Worm (Caenorhabditis elegans): ENCODE data around the gene ZK1073.1.

ZK1073.1 gene

DNA sequence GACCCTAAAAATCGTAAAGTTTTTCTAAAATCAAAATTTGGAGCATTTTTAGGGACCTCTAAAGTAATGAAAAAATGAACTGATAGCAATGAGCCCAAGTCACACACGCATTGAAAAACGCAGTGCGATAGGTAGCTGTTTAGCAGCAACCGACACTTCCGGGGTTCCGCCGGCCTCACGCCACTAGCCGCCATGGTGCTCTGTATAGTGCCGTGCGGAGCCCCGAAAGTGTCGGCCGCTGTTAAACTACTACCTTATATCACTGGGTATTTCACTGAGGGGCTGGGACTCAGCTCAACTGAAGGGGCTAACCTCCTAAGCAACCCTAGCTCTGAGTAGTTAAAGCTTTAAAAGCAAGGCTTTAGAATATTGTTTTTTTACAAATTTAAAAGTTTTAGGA is 29.4 kb downstream of the ZK1073.1 start:
- TF ChIP-seq ztf-29 (GFP tag; IDR thresholded peaks at IDR 0.05) (no peak), klf-2 (GFP tag; conservative IDR thresholded peaks at IDR 0.05) (no peak), ref-1 (GFP tag; conservative IDR thresholded peaks at IDR 0.05) (no peak), cog-1 (tag; optimal IDR thresholded peaks at IDR 0.05) (no peak), med-1 (GFP tag; optimal IDR thresholded peaks at IDR 0.05; ENCODE audit: insufficient read depth) (no peak), flt-1 (GFP tag; IDR thresholded peaks at IDR 0.05) (no peak), T22C8.4 (GFP tag; IDR thresholded peaks at IDR 0.05) (no peak), ztf-23 (GFP tag; IDR thresholded peaks at IDR 0.05) (no peak), tab-1 (GFP tag; IDR thresholded peaks at IDR 0.05) (no peak)

- TF ChIP-seq ztf-23 (GFP tag; IDR thresholded peaks at IDR 0.05) = no peak
- no peak for TF ChIP-seq cog-1 (tag; optimal IDR thresholded peaks at IDR 0.05)
- no peak for TF ChIP-seq flt-1 (GFP tag; IDR thresholded peaks at IDR 0.05)
- no peak for TF ChIP-seq klf-2 (GFP tag; conservative IDR thresholded peaks at IDR 0.05)
- TF ChIP-seq tab-1 (GFP tag; IDR thresholded peaks at IDR 0.05) = no peak
- TF ChIP-seq med-1 (GFP tag; optimal IDR thresholded peaks at IDR 0.05; ENCODE audit: insufficient read depth) = no peak
- TF ChIP-seq T22C8.4 (GFP tag; IDR thresholded peaks at IDR 0.05) = no peak
- TF ChIP-seq ref-1 (GFP tag; conservative IDR thresholded peaks at IDR 0.05) = no peak
- TF ChIP-seq ztf-29 (GFP tag; IDR thresholded peaks at IDR 0.05) = no peak
Measured at ce11 chrX:16098104-16098638, 30.5 kb downstream of the ZK1073.1 start.

DNA sequence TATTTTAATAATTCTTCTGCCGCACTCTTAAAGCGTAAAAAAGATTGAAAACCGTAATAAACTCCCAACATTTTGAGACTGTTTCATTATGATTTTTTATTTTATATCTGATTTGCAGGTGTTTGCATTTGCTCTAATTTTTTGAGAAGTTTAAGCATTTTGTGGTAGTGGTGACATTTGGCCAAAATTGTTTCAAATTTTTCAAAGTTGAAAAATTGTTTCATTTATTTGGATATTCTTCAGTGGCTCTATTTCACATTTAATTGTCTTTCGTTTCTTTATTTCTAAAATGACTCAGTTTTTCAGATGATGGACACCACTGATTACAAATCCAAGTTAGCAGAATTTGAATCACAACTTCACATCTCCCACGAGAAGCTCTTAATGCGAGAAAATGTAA is 34.3 kb downstream of the ZK1073.1 start, which contains the start of gene C30F2.5:
Gene C30F2.5 (plus strand): TSS at position 301 of the 400 bp plus-strand sequence.
- TF ChIP-seq cog-1 (tag; optimal IDR thresholded peaks at IDR 0.05) (no peak), klf-2 (GFP tag; conservative IDR thresholded peaks at IDR 0.05) (no peak), ref-1 (GFP tag; conservative IDR thresholded peaks at IDR 0.05) (no peak)

ce11 chrX:16091166-16091565 is 37.5 kb downstream of the ZK1073.1 start:
- no peak for TF ChIP-seq T22C8.4 (GFP tag; IDR thresholded peaks at IDR 0.05)
- no peak for TF ChIP-seq tab-1 (GFP tag; IDR thresholded peaks at IDR 0.05)
- no peak for TF ChIP-seq ref-1 (GFP tag; conservative IDR thresholded peaks at IDR 0.05)
- TF ChIP-seq ztf-29 (GFP tag; IDR thresholded peaks at IDR 0.05) = no peak
- no peak for TF ChIP-seq cog-1 (tag; optimal IDR thresholded peaks at IDR 0.05)
- TF ChIP-seq klf-2 (GFP tag; conservative IDR thresholded peaks at IDR 0.05) = no peak

- TF ChIP-seq cog-1 (tag; optimal IDR thresholded peaks at IDR 0.05) (no peak), tab-1 (GFP tag; IDR thresholded peaks at IDR 0.05) (no peak), klf-2 (GFP tag; conservative IDR thresholded peaks at IDR 0.05) (no peak), T22C8.4 (GFP tag; IDR thresholded peaks at IDR 0.05) (no peak), ztf-23 (GFP tag; IDR thresholded peaks at IDR 0.05) (no peak), ref-1 (GFP tag; conservative IDR thresholded peaks at IDR 0.05) (no peak), ztf-29 (GFP tag; IDR thresholded peaks at IDR 0.05) (no peak), flt-1 (GFP tag; IDR thresholded peaks at IDR 0.05) (no peak), med-1 (GFP tag; optimal IDR thresholded peaks at IDR 0.05; ENCODE audit: insufficient read depth) (no peak)
Measured at ce11 chrX:16087842-16088241, 40.8 kb downstream of the ZK1073.1 start.

DNA sequence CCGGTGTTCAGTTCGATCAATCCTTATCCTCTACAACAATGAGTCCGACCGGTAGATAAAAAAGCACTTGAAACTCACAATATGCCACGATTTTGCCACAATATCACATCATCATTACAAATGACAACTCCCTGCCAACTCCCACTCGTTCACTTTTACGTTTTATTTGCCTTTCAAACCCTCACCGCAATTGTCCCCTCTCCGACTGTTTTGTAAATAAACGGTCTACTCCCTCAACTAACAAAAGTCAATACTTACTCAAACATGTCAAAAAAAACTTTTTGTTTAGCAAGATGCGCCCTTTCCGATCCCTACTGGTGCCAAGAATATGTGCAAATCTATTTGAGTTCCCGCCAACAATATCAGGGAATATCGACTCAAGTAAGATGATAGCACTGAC is 43.6 kb downstream of the ZK1073.1 start, which contains the start of gene C30F2.2:
Gene C30F2.2 (minus strand): TSS at position 122 of the 400 bp plus-strand sequence.
- TF ChIP-seq cog-1 (tag; optimal IDR thresholded peaks at IDR 0.05) = no peak
- TF ChIP-seq ref-1 (GFP tag; conservative IDR thresholded peaks at IDR 0.05) = no peak
- TF ChIP-seq tab-1 (GFP tag; IDR thresholded peaks at IDR 0.05) = no peak
- no peak for TF ChIP-seq T22C8.4 (GFP tag; IDR thresholded peaks at IDR 0.05)
- no peak for TF ChIP-seq flt-1 (GFP tag; IDR thresholded peaks at IDR 0.05)
- no peak for TF ChIP-seq med-1 (GFP tag; optimal IDR thresholded peaks at IDR 0.05; ENCODE audit: insufficient read depth)
- no peak for TF ChIP-seq ztf-23 (GFP tag; IDR thresholded peaks at IDR 0.05)
- no peak for TF ChIP-seq klf-2 (GFP tag; conservative IDR thresholded peaks at IDR 0.05)
- no peak for TF ChIP-seq ztf-29 (GFP tag; IDR thresholded peaks at IDR 0.05)

- TF ChIP-seq med-1 (GFP tag; optimal IDR thresholded peaks at IDR 0.05; ENCODE audit: insufficient read depth) (no peak), ztf-29 (GFP tag; IDR thresholded peaks at IDR 0.05) (no peak), flt-1 (GFP tag; IDR thresholded peaks at IDR 0.05) (no peak), T22C8.4 (GFP tag; IDR thresholded peaks at IDR 0.05) (no peak), ztf-23 (GFP tag; IDR thresholded peaks at IDR 0.05) (no peak), klf-2 (GFP tag; conservative IDR thresholded peaks at IDR 0.05) (no peak), cog-1 (tag; optimal IDR thresholded peaks at IDR 0.05) (no peak), ref-1 (GFP tag; conservative IDR thresholded peaks at IDR 0.05) (no peak), tab-1 (GFP tag; IDR thresholded peaks at IDR 0.05) (no peak)
Measured at ce11 chrX:16082024-16082423, 46.6 kb downstream of the ZK1073.1 start, which contains the start of gene idpp-14. idpp-14 (plus strand) TSS chrX:16082347.

- TF ChIP-seq ref-1 (GFP tag; conservative IDR thresholded peaks at IDR 0.05) (no peak), cog-1 (tag; optimal IDR thresholded peaks at IDR 0.05) (no peak), ztf-23 (GFP tag; IDR thresholded peaks at IDR 0.05) (no peak), klf-2 (GFP tag; conservative IDR thresholded peaks at IDR 0.05) (no peak), T22C8.4 (GFP tag; IDR thresholded peaks at IDR 0.05) (no peak), flt-1 (GFP tag; IDR thresholded peaks at IDR 0.05) (no peak), ztf-29 (GFP tag; IDR thresholded peaks at IDR 0.05) (no peak), med-1 (GFP tag; optimal IDR thresholded peaks at IDR 0.05; ENCODE audit: insufficient read depth) (no peak), tab-1 (GFP tag; IDR thresholded peaks at IDR 0.05) (no peak)
Measured at ce11 chrX:16078695-16079094, 50.0 kb downstream of the ZK1073.1 start.

ce11 chrX:16076470-16076869 is 52.2 kb downstream of the ZK1073.1 start, which contains the start of gene C30F2.4:
C30F2.4 (minus strand) TSS chrX:16076570.
- TF ChIP-seq ztf-29 (GFP tag; IDR thresholded peaks at IDR 0.05) (no peak), T22C8.4 (GFP tag; IDR thresholded peaks at IDR 0.05) (no peak), med-1 (GFP tag; optimal IDR thresholded peaks at IDR 0.05; ENCODE audit: insufficient read depth) (no peak), flt-1 (GFP tag; IDR thresholded peaks at IDR 0.05) (no peak), ref-1 (GFP tag; conservative IDR thresholded peaks at IDR 0.05) (no peak), tab-1 (GFP tag; IDR thresholded peaks at IDR 0.05) (no peak), ztf-23 (GFP tag; IDR thresholded peaks at IDR 0.05) (no peak), klf-2 (GFP tag; conservative IDR thresholded peaks at IDR 0.05) (no peak), cog-1 (tag; optimal IDR thresholded peaks at IDR 0.05) (no peak)

Data from whole organism, midembryonic.